Worm (Caenorhabditis elegans) whole organism, L3 larva: ENCODE results near the gene cyp-29A4.
A peak's percentile ranks its signal among the peaks of the same experiment; 100 is the strongest.

Source experiments
- R02D3.7 ChIP-seq: fragments of 150-350 bp; optimal IDR thresholded peaks from 2 replicates; lab custom pipeline; 2014; ENCODE audit warnings: missing biosample characterization, missing genetic modification characterization
- ZK546.5 ChIP-seq: sonication (generic microtip); optimal IDR thresholded peaks from 2 replicates; lab custom pipeline; 2017; ENCODE audit warnings: missing biosample characterization, missing genetic modification characterization
- aly-2 ChIP-seq: fragments of 150-350 bp; optimal IDR thresholded peaks from 2 replicates; lab custom pipeline; 2014; ENCODE audit warnings: missing biosample characterization, missing genetic modification characterization
- ama-1 ChIP-seq: fragments of 150-350 bp; optimal IDR thresholded peaks from 2 replicates; lab custom pipeline; 2018
- ceh-16 ChIP-seq: sonication (generic microtip); optimal IDR thresholded peaks from 2 replicates; lab custom pipeline; 2017; ENCODE audit warnings: missing biosample characterization, missing genetic modification characterization
- ceh-28 ChIP-seq: fragments of 150-350 bp; optimal IDR thresholded peaks from 2 replicates; lab custom pipeline; 2014; ENCODE audit warnings: missing biosample characterization, missing genetic modification reagents, missing genetic modification characterization
- ceh-9 ChIP-seq: sonication (generic microtip); optimal IDR thresholded peaks from 2 replicates; lab custom pipeline; 2018; ENCODE audit warnings: missing biosample characterization, missing genetic modification characterization
- daf-12 ChIP-seq: fragments of 150-350 bp; optimal IDR thresholded peaks from 2 replicates; lab custom pipeline; 2014; ENCODE audit warnings: missing biosample characterization, missing genetic modification reagents, missing genetic modification characterization
- egl-27 ChIP-seq: sonication (generic microtip); optimal IDR thresholded peaks from 4 replicates; lab custom pipeline; 2017; ENCODE audit warnings: missing biosample characterization, missing genetic modification reagents, missing genetic modification characterization
- egl-5 ChIP-seq: fragments of 150-350 bp; optimal IDR thresholded peaks from 2 replicates; lab custom pipeline; 2017; ENCODE audit warnings: missing biosample characterization, missing genetic modification reagents, missing genetic modification characterization, inconsistent platforms
- elt-2 ChIP-seq: sonication (generic microtip); optimal IDR thresholded peaks from 2 replicates; lab custom pipeline; 2016; ENCODE audit warnings: missing genetic modification reagents, mild to moderate bottlenecking, missing genetic modification characterization, missing compliant biosample characterization
- elt-3 ChIP-seq, 3 experiments: fragments of 150-350 bp in 1 of 3; sonication (generic microtip) in 2 of 3; optimal IDR thresholded peaks; 2 replicates in 2 of 3; 4 replicates in 1 of 3; lab custom pipeline; 2014 to 2017; ENCODE audit warnings: missing biosample characterization in 3 of 3, missing genetic modification characterization in 3 of 3
- fkh-10 ChIP-seq: sonication (generic microtip); optimal IDR thresholded peaks from 2 replicates; lab custom pipeline; 2017; ENCODE audit warnings: missing biosample characterization, missing genetic modification reagents, missing genetic modification characterization
- fkh-2 ChIP-seq: fragments of 150-350 bp; optimal IDR thresholded peaks from 2 replicates; lab custom pipeline; 2014; ENCODE audit warnings: missing biosample characterization, missing genetic modification reagents, missing genetic modification characterization
- hmg-11 ChIP-seq: sonication (generic microtip); optimal IDR thresholded peaks from 2 replicates; lab custom pipeline; 2016; ENCODE audit warnings: missing genetic modification characterization, missing compliant biosample characterization
- jun-1 ChIP-seq: fragments of 150-350 bp; optimal IDR thresholded peaks from 2 replicates; lab custom pipeline; 2014; ENCODE audit warnings: missing biosample characterization, missing genetic modification reagents, missing genetic modification characterization
- lin-15B ChIP-seq: fragments of 150-350 bp; optimal IDR thresholded peaks from 2 replicates; lab custom pipeline; 2014; ENCODE audit warnings: missing biosample characterization, missing genetic modification characterization
- lin-39 ChIP-seq: fragments of 150-350 bp; optimal IDR thresholded peaks from 2 replicates; lab custom pipeline; 2018; ENCODE audit warnings: missing biosample characterization, missing genetic modification reagents, missing genetic modification characterization
- mml-1 ChIP-seq: fragments of 150-350 bp; sonication (generic microtip); optimal IDR thresholded peaks from 3 replicates; lab custom pipeline; 2014; ENCODE audit warnings: missing biosample characterization, missing genetic modification characterization
- nfya-1 ChIP-seq: sonication (generic microtip); optimal IDR thresholded peaks from 2 replicates; lab custom pipeline; 2017; ENCODE audit warnings: missing genetic modification characterization, mild to moderate bottlenecking, missing compliant biosample characterization, antibody characterized with exemption, moderate library complexity; ENCODE audit not compliant: insufficient read depth
- nhr-11 ChIP-seq: fragments of 150-350 bp; optimal IDR thresholded peaks from 2 replicates; lab custom pipeline; 2014; ENCODE audit warnings: missing biosample characterization, missing genetic modification characterization
- nhr-12 ChIP-seq: fragments of 150-350 bp; optimal IDR thresholded peaks from 2 replicates; lab custom pipeline; 2014; ENCODE audit warnings: missing biosample characterization, missing genetic modification characterization
- nhr-23 ChIP-seq: fragments of 150-350 bp; optimal IDR thresholded peaks from 2 replicates; lab custom pipeline; 2014; ENCODE audit warnings: missing biosample characterization, missing genetic modification reagents, missing genetic modification characterization
- nhr-25 ChIP-seq: sonication (generic microtip); optimal IDR thresholded peaks from 2 replicates; lab custom pipeline; 2017; ENCODE audit warnings: missing biosample characterization, missing genetic modification characterization
- nhr-43 ChIP-seq: sonication (generic microtip); optimal IDR thresholded peaks from 2 replicates; lab custom pipeline; 2016; ENCODE audit warnings: mild to moderate bottlenecking, missing genetic modification characterization, missing compliant biosample characterization; ENCODE audit not compliant: poor library complexity, severe bottlenecking
- nhr-76 ChIP-seq: fragments of 150-350 bp; sonication (generic microtip); optimal IDR thresholded peaks from 5 replicates; lab custom pipeline; 2014; ENCODE audit warnings: missing biosample characterization, missing genetic modification characterization
- pha-4 ChIP-seq: fragments of 150-350 bp; optimal IDR thresholded peaks from 2 replicates; lab custom pipeline; 2014; ENCODE audit warnings: missing biosample characterization, missing genetic modification reagents, missing genetic modification characterization
- pqm-1 ChIP-seq: fragments of 150-350 bp; optimal IDR thresholded peaks from 2 replicates; lab custom pipeline; 2017; ENCODE audit warnings: missing biosample characterization, missing genetic modification characterization, inconsistent platforms
- sea-2 ChIP-seq: fragments of 150-350 bp; sonication (generic microtip); optimal IDR thresholded peaks from 4 replicates; lab custom pipeline; 2014; ENCODE audit warnings: missing biosample characterization, missing genetic modification reagents, missing genetic modification characterization
- snpc-4 ChIP-seq: fragments of 150-350 bp; optimal IDR thresholded peaks from 2 replicates; lab custom pipeline; 2014; ENCODE audit warnings: missing biosample characterization, missing genetic modification characterization
- tbx-2 ChIP-seq: sonication (generic microtip); optimal IDR thresholded peaks from 2 replicates; lab custom pipeline; 2016; ENCODE audit warnings: mild to moderate bottlenecking, missing genetic modification characterization, missing compliant biosample characterization
- unc-39 ChIP-seq: sonication (generic microtip); optimal IDR thresholded peaks from 4 replicates; lab custom pipeline; 2017; ENCODE audit warnings: missing biosample characterization, missing genetic modification characterization
- unc-62 ChIP-seq: fragments of 150-350 bp; sonication (generic microtip); optimal IDR thresholded peaks from 4 replicates; lab custom pipeline; 2014; ENCODE audit warnings: missing biosample characterization, missing genetic modification reagents, missing genetic modification characterization
- zag-1 ChIP-seq: fragments of 150-350 bp; optimal IDR thresholded peaks from 2 replicates; lab custom pipeline; 2014; ENCODE audit warnings: missing biosample characterization, missing genetic modification characterization
- ztf-11 ChIP-seq: fragments of 150-350 bp; optimal IDR thresholded peaks from 2 replicates; lab custom pipeline; 2014; ENCODE audit warnings: missing biosample characterization, missing genetic modification characterization

Gene cyp-29A4

ce11 chrV:9692109-9692581 lies 37.6 kb downstream of the cyp-29A4 start, which contains the start of gene ztf-9 (continued):
- TF ChIP-seq egl-27 (tag; lab: Kevin White, UChicago) (no peak), ceh-16 (tag; lab: Kevin White, UChicago) (no peak), ceh-9 (no peak), zag-1 (tag; lab: Kevin White, UChicago) (no peak), unc-62 (GFP tag; lab: Kevin White, UChicago) (no peak), elt-2 (tag; lab: Kevin White, UChicago) (peak; percentile 43), nhr-23 (tag; lab: Kevin White, UChicago) (no peak), lin-39 (tag; lab: Kevin White, UChicago) (peak; percentile 59), fkh-2 (tag; lab: Kevin White, UChicago) (no peak), egl-5 (tag; lab: Kevin White, UChicago) (peak; percentile 12), tbx-2 (no peak), jun-1 (tag; lab: Kevin White, UChicago) (no peak), ZK546.5 (no peak), mml-1 (tag; lab: Kevin White, UChicago) (no peak), snpc-4 (tag; lab: Kevin White, UChicago) (peak; percentile 20), nhr-25 (tag; lab: Kevin White, UChicago) (no peak), unc-39 (no peak), nfya-1 (tag; lab: Kevin White, UChicago) (peak; percentile 84), pqm-1 (tag; lab: Kevin White, UChicago) (no peak), fkh-10 (peak; percentile 17)

- TF ChIP-seq elt-3 (tag; optimal IDR thresholded peaks at IDR 0.05; lab: Kevin White, UChicago) (no peak), nhr-23 (tag; lab: Kevin White, UChicago) (no peak), pha-4 (tag; lab: Kevin White, UChicago) (no peak), mml-1 (tag; lab: Kevin White, UChicago) (no peak)
- TF ChIP-seq, all 47 proteins: peak for 0
Measured at ce11 chrV:9692649-9693112, 38.1 kb downstream of the cyp-29A4 start, which contains the start of gene ZK287.7. ZK287.7 (plus strand) TSS chrV:9693062.

- TF ChIP-seq ceh-9, result no peak
- TF ChIP-seq unc-39, result no peak
- no peak for TF ChIP-seq R02D3.7
- no peak for TF ChIP-seq pha-4 (tag; lab: Kevin White, UChicago)
- no peak for TF ChIP-seq lin-15B (tag; lab: Kevin White, UChicago)
- no peak for TF ChIP-seq nhr-12
- TF ChIP-seq hmg-11 (tag; lab: Kevin White, UChicago), result no peak
- no peak for TF ChIP-seq ama-1
- TF ChIP-seq ZK546.5, result no peak
- no peak for TF ChIP-seq nhr-43 (tag; lab: Kevin White, UChicago)
- TF ChIP-seq nhr-23 (tag; lab: Kevin White, UChicago), result no peak
- no peak for TF ChIP-seq mml-1 (tag; lab: Kevin White, UChicago)
- TF ChIP-seq ztf-11 (tag; lab: Kevin White, UChicago), result no peak
- TF ChIP-seq nhr-11 (tag; lab: Kevin White, UChicago), result no peak
- no peak for TF ChIP-seq fkh-10
- no peak for TF ChIP-seq fkh-2 (tag; lab: Kevin White, UChicago)
- no peak for TF ChIP-seq ceh-28 (tag; lab: Kevin White, UChicago)
- no peak for TF ChIP-seq nhr-76 (tag; lab: Kevin White, UChicago)
- no peak for TF ChIP-seq unc-62 (GFP tag; lab: Kevin White, UChicago)
Measured at ce11 chrV:9696715-9697114, 42.2 kb downstream of the cyp-29A4 start, which contains the start of gene her-1. her-1 (plus strand) TSS chrV:9697015.

- TF ChIP-seq nhr-76 (tag; lab: Kevin White, UChicago) (no peak), hmg-11 (tag; lab: Kevin White, UChicago) (no peak), aly-2 (tag; lab: Kevin White, UChicago) (no peak), nfya-1 (tag; lab: Kevin White, UChicago) (no peak), ama-1 (no peak), sea-2 (no peak), elt-2 (tag; lab: Kevin White, UChicago) (peak; percentile 15), pha-4 (tag; lab: Kevin White, UChicago) (no peak), daf-12 (no peak)
Measured at ce11 chrV:9699216-9699615, 44.7 kb downstream of the cyp-29A4 start.
